Worm (Caenorhabditis elegans): ENCODE data around the gene yars-2.
"Not testable (repeated sequence)": the region's sequence is repeated elsewhere in the genome, so short reads cannot be mapped to it uniquely, and the experiment has no call there.

yars-2 gene

DNA sequence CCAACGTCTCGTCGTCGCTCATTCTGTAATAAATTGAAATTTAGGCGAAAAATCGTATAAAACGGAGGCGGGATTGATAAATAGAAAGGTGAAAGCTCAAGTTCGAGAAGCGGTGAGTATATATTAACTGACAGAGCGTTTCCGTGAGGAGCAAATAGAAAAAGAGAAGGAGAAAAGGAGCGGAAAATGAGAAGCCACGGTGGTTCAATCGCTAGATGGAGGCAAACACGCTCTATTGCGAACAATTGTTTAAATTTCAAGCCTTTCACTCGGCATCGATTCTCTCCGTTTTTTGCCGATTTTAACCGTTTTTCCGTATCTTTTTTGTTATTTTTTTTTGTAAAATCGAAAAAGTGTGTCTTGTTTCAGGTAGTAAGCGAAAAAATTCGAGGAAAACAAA, 3.4 kb upstream of the yars-2 start, which contains the start of gene miro-1:
Gene miro-1, minus strand, starts transcription at position 23 of the 400 bp plus-strand sequence.
- TF ChIP-seq unc-62 (GFP tag; optimal IDR thresholded peaks at IDR 0.05) = not testable (repeated sequence)

DNA sequence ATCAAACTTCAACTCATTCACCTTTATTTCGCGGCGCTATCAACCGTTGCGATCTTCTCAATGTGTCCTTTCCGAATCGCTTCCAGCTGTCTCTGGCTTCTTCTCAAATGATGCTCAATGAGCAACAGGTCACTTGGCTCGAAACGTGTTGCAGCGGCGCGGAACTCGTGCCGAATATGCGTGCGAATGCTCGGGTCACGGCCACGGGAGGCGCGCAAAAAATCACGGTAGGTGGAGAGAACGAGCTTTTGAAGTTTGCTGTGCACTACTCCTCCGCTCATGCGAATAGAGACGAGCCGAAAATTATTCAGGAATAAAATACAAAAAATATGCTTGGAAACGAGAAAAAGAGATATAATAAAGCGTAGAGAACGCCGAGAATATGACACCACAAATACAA, 2.0 kb downstream of the yars-2 start, which contains the start of gene cif-1:
Gene cif-1, minus strand, starts transcription at position 297 of the 400 bp plus-strand sequence.
- TF ChIP-seq unc-62 (GFP tag; optimal IDR thresholded peaks at IDR 0.05) = no peak

DNA sequence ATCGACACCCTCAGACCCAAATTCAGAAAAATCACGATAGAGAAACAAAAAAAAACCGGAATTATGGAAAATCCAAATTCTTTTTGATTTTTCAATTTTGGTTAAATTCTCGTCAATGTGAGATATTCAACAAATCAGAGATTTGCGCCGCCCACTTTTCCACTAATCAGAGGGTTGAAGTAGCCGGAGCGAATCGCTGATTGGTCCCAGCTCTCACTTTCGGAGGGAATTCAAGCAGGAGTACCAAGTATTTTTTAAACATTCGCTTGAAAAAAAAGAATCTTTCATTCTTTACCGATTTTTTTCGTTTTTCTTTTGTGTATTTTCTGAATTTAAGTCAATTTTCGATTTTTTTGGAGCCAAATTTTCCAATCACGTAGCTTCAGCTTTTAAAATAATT, 6.5 kb downstream of the yars-2 start:
- TF ChIP-seq unc-62 (GFP tag; optimal IDR thresholded peaks at IDR 0.05) = no peak

DNA sequence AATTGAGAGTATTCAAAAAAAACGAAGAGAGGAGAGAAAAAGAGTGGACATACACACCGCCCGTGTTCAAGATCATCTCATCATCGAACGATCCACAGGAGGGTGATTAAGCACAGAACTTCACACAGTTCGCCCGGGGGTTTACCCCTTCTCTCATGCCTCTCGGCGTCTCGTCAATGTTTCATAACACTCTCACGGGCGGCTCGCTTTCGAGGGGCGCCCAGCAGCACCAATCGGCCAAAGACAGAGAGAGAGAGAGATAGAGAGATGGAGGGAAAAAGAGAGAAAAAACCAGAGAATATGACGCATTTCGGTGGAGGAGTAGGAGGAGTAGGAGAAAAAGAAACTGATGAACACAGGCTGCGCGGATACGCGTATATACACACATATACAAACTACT, 7.2 kb downstream of the yars-2 start:
- no peak for TF ChIP-seq unc-62 (GFP tag; optimal IDR thresholded peaks at IDR 0.05)

- TF ChIP-seq unc-62 (GFP tag; optimal IDR thresholded peaks at IDR 0.05) = no peak
Measured at ce11 chrIV:4703911-4704310, 8.5 kb downstream of the yars-2 start, which contains the start of gene ogdh-1. TSS of gene ogdh-1 (minus strand) at chrIV:4704011.

- no peak for TF ChIP-seq unc-62 (GFP tag; optimal IDR thresholded peaks at IDR 0.05)
Measured at ce11 chrIV:4692463-4692862, 20.0 kb downstream of the yars-2 start, which contains the start of gene spe-51. TSS of gene spe-51 (plus strand) at chrIV:4692763.

ce11 chrIV:4688221-4688620, 24.2 kb downstream of the yars-2 start, which contains the start of gene bus-4:
TSS of gene bus-4 (plus strand) at chrIV:4688269.
- no peak for TF ChIP-seq unc-62 (GFP tag; optimal IDR thresholded peaks at IDR 0.05)

DNA sequence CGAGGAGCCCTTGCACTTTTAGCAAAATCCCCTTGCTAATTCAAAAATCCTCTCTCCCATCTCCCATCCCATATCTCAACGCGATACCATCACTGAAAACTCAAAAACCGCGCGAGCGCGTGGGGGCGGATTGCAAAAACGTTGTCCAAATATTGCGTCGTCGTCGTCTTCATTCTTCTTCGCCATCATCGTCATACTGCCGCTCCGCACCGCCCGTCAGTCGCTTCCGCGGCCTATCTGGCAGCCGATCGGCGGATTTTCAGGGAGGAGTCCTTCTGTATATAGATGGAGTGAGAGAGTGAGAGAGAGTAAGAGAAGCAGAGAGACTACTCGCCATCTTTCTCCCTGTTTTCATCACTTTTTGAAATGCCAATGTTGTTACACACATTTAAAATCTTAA, 25.5 kb downstream of the yars-2 start:
- no peak for TF ChIP-seq unc-62 (GFP tag; optimal IDR thresholded peaks at IDR 0.05)

DNA sequence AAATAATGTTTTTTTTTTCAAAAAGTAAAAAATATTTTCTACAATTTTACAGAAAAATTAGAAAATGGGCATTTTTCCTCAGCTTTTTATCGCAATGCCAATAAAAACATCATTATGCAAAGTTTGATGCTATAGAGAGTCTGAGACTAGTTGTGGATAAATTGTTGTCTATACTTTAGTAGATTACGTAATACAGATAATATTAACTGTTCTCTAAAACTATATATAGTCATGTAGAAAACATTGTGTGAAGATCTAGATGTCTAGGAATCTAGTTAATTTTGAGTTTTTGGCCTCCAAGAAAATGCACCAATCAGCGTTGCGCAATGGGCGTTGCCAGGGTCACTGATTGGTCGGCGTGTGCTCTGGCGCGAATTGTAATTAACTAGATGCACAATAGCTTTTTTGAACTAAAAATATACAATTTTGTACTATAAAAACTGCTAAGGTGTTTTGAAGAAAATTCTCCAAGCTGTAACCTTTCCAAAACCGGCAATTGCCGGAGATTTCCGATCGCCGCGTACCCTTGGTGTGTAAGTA, 26.1 kb downstream of the yars-2 start:
- no peak for TF ChIP-seq unc-62 (GFP tag; optimal IDR thresholded peaks at IDR 0.05)

ce11 chrIV:4683149-4683548, 29.3 kb downstream of the yars-2 start:
- no peak for TF ChIP-seq unc-62 (GFP tag; optimal IDR thresholded peaks at IDR 0.05)

DNA sequence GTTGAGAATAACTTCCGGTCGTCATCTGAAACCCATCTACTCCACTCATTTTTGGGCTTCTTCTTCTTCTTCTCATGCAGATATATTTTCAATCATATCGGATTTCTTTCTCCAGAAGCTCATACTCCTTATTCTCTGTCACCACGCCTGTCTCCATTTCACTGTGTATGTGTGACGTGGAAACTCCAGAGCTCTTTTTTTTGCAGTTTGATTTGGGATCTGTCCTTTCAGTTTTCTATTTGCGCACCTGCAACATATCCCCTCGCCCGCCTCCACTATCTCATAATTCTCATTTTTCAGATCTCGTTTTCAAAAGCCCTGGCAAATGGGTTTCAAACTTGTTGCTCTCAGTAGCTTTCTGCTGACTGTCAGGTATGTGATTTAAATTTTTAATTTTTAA, 33.7 kb downstream of the yars-2 start, which contains the start of gene kin-36:
Gene kin-36, plus strand, starts transcription at position 301 of the 400 bp plus-strand sequence.
- no peak for TF ChIP-seq unc-62 (GFP tag; optimal IDR thresholded peaks at IDR 0.05)

ce11 chrIV:4674322-4674721, 38.1 kb downstream of the yars-2 start:
- no peak for TF ChIP-seq unc-62 (GFP tag; optimal IDR thresholded peaks at IDR 0.05)

DNA sequence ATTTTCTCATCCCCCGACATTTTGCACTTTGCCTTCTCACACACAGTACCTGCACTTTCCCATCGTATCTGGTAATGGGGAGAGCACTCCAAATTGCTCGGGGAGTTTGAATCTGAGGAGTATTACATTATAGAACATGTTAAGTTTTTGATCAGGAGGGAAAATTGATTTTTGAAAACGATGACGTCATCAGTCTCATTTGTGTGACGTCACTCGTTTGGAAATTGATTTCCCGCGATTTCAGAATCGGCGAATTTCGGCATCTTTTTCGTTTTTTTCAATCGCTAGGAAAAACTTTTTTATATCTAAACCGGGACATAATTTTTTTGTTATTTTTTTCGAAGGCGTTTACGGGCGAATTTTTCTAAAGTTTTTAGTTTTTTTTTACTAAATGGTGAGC, 39.1 kb downstream of the yars-2 start:
- TF ChIP-seq unc-62 (GFP tag; optimal IDR thresholded peaks at IDR 0.05) = no peak

DNA sequence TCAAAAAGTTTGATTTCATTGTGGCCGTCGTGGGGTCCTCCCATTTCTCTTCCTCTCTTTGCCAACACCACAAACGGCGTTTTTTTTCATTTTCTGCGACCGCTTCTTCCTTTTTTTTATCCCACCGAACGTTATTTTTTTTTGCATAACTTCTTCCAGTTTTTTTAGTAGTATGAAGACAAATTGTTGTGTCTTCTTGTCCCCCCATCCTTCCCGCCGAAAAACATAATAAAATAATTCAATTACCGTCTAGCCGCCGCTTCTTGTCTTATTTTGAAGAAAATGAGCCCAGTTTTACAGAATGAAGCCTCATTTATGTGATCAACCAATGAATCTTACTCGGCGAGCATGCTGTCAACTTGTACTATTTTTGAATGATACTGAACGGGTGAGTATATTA, 43.2 kb downstream of the yars-2 start, which contains the start of gene F29B9.12:
Gene F29B9.12, plus strand, starts transcription at position 301 of the 400 bp plus-strand sequence.
- no peak for TF ChIP-seq unc-62 (GFP tag; optimal IDR thresholded peaks at IDR 0.05)

DNA sequence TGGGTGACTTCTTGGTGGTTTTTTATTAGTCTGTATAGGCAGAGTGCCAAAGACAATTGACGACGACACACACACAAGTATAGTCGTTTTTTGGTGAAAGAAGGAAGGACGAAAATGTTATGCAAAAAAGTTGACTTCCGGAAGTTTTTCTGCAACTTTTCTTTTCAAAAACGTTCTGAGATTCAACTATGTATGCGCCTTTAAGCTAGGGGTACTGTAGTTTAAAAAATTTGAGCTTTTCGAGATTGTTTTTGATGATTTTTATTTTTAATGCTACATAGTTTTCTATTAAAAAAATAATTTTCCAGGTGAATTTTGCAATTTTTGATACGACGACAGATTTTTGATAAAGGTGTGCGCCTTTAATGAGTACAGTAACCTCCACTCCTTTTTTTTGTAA, 44.6 kb downstream of the yars-2 start:
- no peak for TF ChIP-seq unc-62 (GFP tag; optimal IDR thresholded peaks at IDR 0.05)

DNA sequence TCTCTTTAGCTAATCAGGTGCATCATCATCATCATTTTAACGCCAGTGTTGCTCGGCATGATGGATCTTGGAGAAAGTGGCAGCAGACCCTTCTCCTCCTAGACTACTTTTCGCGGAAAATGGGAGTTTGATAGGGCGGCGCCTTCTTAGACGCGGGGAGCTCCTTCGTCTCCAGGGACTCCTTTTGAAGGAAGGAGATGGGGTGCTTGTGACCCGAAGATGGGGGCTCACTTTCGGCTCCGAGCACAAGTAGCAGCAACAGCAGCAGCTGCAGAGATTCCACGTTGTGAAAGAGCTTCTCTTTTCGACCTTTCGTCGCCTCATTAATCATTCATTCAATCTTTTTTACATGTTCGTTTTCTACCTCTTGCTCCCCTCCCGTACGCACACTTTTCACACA, 45.0 kb downstream of the yars-2 start:
- TF ChIP-seq unc-62 (GFP tag; optimal IDR thresholded peaks at IDR 0.05) = no peak

DNA sequence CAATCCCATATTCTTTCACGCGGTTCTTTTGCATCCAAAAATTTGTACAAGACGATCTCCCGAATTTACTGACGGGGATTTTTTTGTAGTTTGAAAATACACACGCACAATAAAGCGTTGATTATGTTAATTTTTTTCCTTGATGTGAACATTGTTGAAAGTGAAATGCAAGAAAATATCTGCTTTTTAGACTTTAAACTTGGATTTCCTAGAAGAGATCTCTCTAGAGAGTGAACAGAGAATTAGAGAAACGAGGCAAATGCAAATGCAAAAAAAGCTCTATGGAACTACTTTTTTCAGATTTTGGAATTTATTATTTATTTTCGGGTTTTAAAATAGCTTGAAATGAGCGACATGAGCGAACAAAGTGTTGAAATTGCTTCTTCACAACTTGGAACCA, 47.3 kb downstream of the yars-2 start, which contains the start of gene F29B9.1:
Gene F29B9.1, plus strand, starts transcription at position 301 of the 400 bp plus-strand sequence.
- no peak for TF ChIP-seq unc-62 (GFP tag; optimal IDR thresholded peaks at IDR 0.05)

Measured in whole organism, dauer.